Worm (Caenorhabditis elegans) whole organism, late embryonic: ENCODE measurements around the gene ash-2.

Source experiments
- C38D4.7 ChIP-seq: fragments of 200-800 bp; sonication (Bioruptor generic); optimal IDR thresholded peaks from 2 replicates; lab custom pipeline; 2018; ENCODE audit warnings: mild to moderate bottlenecking, missing genetic modification characterization, moderate library complexity, missing compliant biosample characterization
- F13H6.1 ChIP-seq: sonication (generic microtip); optimal IDR thresholded peaks from 2 replicates; lab custom pipeline; 2016; ENCODE audit warnings: missing genetic modification characterization, missing compliant biosample characterization
- T23F11.4 ChIP-seq: fragments of 200-800 bp; sonication (Bioruptor generic); optimal IDR thresholded peaks from 2 replicates; lab custom pipeline; 2018; ENCODE audit warnings: mild to moderate bottlenecking, missing genetic modification characterization, missing compliant biosample characterization
- Y22D7AL.16 ChIP-seq: sonication (generic microtip); optimal IDR thresholded peaks from 2 replicates; lab custom pipeline; 2016; ENCODE audit warnings: missing genetic modification characterization, missing compliant biosample characterization
- ama-1 ChIP-seq: fragments of 150-350 bp; optimal IDR thresholded peaks from 2 replicates; lab custom pipeline; 2014
- ceh-14 ChIP-seq: sonication (generic microtip); optimal IDR thresholded peaks from 2 replicates; lab custom pipeline; 2016; ENCODE audit warnings: missing genotype, missing genetic modification characterization, missing compliant biosample characterization
- ceh-18 ChIP-seq: sonication (generic microtip); optimal IDR thresholded peaks from 2 replicates; lab custom pipeline; 2016; ENCODE audit warnings: missing genetic modification characterization, missing compliant biosample characterization
- ceh-19 ChIP-seq: fragments of 200-800 bp; sonication (Bioruptor generic); optimal IDR thresholded peaks from 2 replicates; lab custom pipeline; 2018; ENCODE audit warnings: mild to moderate bottlenecking, missing genetic modification characterization, missing compliant biosample characterization
- ceh-2 ChIP-seq: sonication (generic microtip); optimal IDR thresholded peaks from 2 replicates; lab custom pipeline; 2016; ENCODE audit warnings: missing genotype, missing genetic modification characterization, missing compliant biosample characterization
- ceh-22 ChIP-seq: sonication (generic microtip); optimal IDR thresholded peaks from 2 replicates; lab custom pipeline; 2017; ENCODE audit warnings: missing biosample characterization, missing genetic modification characterization
- ceh-24 ChIP-seq: sonication (generic microtip); optimal IDR thresholded peaks from 2 replicates; lab custom pipeline; 2016; ENCODE audit warnings: mild to moderate bottlenecking, missing genetic modification characterization, missing compliant biosample characterization
- ceh-30 ChIP-seq: fragments of 150-350 bp; optimal IDR thresholded peaks from 2 replicates; lab custom pipeline; 2014; ENCODE audit warnings: missing biosample characterization, missing genetic modification characterization
- ceh-34 ChIP-seq: sonication (generic microtip); optimal IDR thresholded peaks from 2 replicates; lab custom pipeline; 2016; ENCODE audit warnings: mild to moderate bottlenecking, missing genetic modification characterization, missing compliant biosample characterization
- ceh-9 ChIP-seq: sonication (generic microtip); optimal IDR thresholded peaks from 2 replicates; lab custom pipeline; 2016; ENCODE audit warnings: mild to moderate bottlenecking, missing genetic modification characterization, inconsistent platforms, missing compliant biosample characterization
- che-1 ChIP-seq: sonication (generic microtip); optimal IDR thresholded peaks from 2 replicates; lab custom pipeline; 2016; ENCODE audit warnings: mild to moderate bottlenecking, missing genetic modification characterization, missing compliant biosample characterization
- dmd-4 ChIP-seq: sonication (generic microtip); optimal IDR thresholded peaks from 2 replicates; lab custom pipeline; 2016; ENCODE audit warnings: borderline replicate concordance, missing genetic modification characterization, missing compliant biosample characterization
- dve-1 ChIP-seq: sonication (generic microtip); optimal IDR thresholded peaks from 2 replicates; lab custom pipeline; 2017; ENCODE audit warnings: antibody characterized with exemption, mild to moderate bottlenecking, missing genetic modification characterization, missing compliant biosample characterization
- elt-4 ChIP-seq: sonication (generic microtip); optimal IDR thresholded peaks from 2 replicates; lab custom pipeline; 2016; ENCODE audit warnings: missing genetic modification characterization, missing compliant biosample characterization
- fax-1 ChIP-seq: sonication (generic microtip); optimal IDR thresholded peaks from 2 replicates; lab custom pipeline; 2016; ENCODE audit warnings: missing genotype, missing genetic modification characterization, missing compliant biosample characterization
- fkh-10 ChIP-seq: fragments of 150-350 bp; optimal IDR thresholded peaks from 2 replicates; lab custom pipeline; 2014; ENCODE audit warnings: missing biosample characterization, missing genetic modification reagents, missing genetic modification characterization
- fkh-6 ChIP-seq: sonication (generic microtip); optimal IDR thresholded peaks from 2 replicates; lab custom pipeline; 2016; ENCODE audit warnings: missing genetic modification characterization, missing compliant biosample characterization
- gmeb-2 ChIP-seq: sonication (generic microtip); optimal IDR thresholded peaks from 2 replicates; lab custom pipeline; 2016; ENCODE audit warnings: missing genetic modification characterization, inconsistent platforms, missing compliant biosample characterization
- hlh-30 ChIP-seq: sonication (generic microtip); optimal IDR thresholded peaks from 2 replicates; lab custom pipeline; 2017; ENCODE audit warnings: antibody characterized with exemption, missing genetic modification characterization, missing compliant biosample characterization; ENCODE audit not compliant: insufficient read depth
- hlh-6 ChIP-seq: sonication (generic microtip); optimal IDR thresholded peaks from 2 replicates; lab custom pipeline; 2016; ENCODE audit warnings: missing genotype, missing genetic modification characterization, missing compliant biosample characterization
- hlh-8 ChIP-seq: sonication (generic microtip); optimal IDR thresholded peaks from 2 replicates; lab custom pipeline; 2016; ENCODE audit warnings: missing genotype, missing genetic modification characterization, missing compliant biosample characterization
- lim-6 ChIP-seq: sonication (generic microtip); optimal IDR thresholded peaks from 2 replicates; lab custom pipeline; 2016; ENCODE audit warnings: missing genetic modification characterization, missing compliant biosample characterization
- lin-11 ChIP-seq: fragments of 200-800 bp; sonication (Bioruptor generic); optimal IDR thresholded peaks from 2 replicates; lab custom pipeline; 2018; ENCODE audit warnings: mild to moderate bottlenecking, missing genetic modification characterization, missing compliant biosample characterization
- madf-2 ChIP-seq: sonication (generic microtip); optimal IDR thresholded peaks from 2 replicates; lab custom pipeline; 2017; ENCODE audit warnings: missing genetic modification characterization, missing compliant biosample characterization
- mec-3 ChIP-seq: sonication (generic microtip); optimal IDR thresholded peaks from 2 replicates; lab custom pipeline; 2016; ENCODE audit warnings: borderline replicate concordance, missing genetic modification characterization, missing compliant biosample characterization
- nfya-1 ChIP-seq: sonication (generic microtip); optimal IDR thresholded peaks from 2 replicates; lab custom pipeline; 2017; ENCODE audit warnings: missing genetic modification characterization, mild to moderate bottlenecking, missing compliant biosample characterization, antibody characterized with exemption, moderate library complexity
- npax-4 ChIP-seq: sonication (generic microtip); optimal IDR thresholded peaks from 2 replicates; lab custom pipeline; 2016; ENCODE audit warnings: missing genetic modification characterization, missing compliant biosample characterization
- odd-2 ChIP-seq: sonication (generic microtip); optimal IDR thresholded peaks from 2 replicates; lab custom pipeline; 2017; ENCODE audit warnings: antibody characterized with exemption, mild to moderate bottlenecking, missing genetic modification characterization, missing compliant biosample characterization
- pag-3 ChIP-seq: sonication (generic microtip); optimal IDR thresholded peaks from 2 replicates; lab custom pipeline; 2016; ENCODE audit warnings: missing compliant biosample characterization, missing genetic modification characterization, borderline replicate concordance
- pat-9 ChIP-seq: fragments of 200-800 bp; sonication (Bioruptor generic); optimal IDR thresholded peaks from 2 replicates; lab custom pipeline; 2018; ENCODE audit warnings: mild to moderate bottlenecking, missing genetic modification characterization, moderate library complexity, missing compliant biosample characterization
- pha-2 ChIP-seq: sonication (generic microtip); optimal IDR thresholded peaks from 2 replicates; lab custom pipeline; 2017; ENCODE audit warnings: mild to moderate bottlenecking, missing genetic modification characterization, missing compliant biosample characterization
- pha-4 ChIP-seq: fragments of 150-350 bp; optimal IDR thresholded peaks from 2 replicates; lab custom pipeline; 2018; ENCODE audit warnings: missing biosample characterization, missing genetic modification reagents, missing genetic modification characterization
- pqm-1 ChIP-seq: sonication (generic microtip); optimal IDR thresholded peaks from 2 replicates; lab custom pipeline; 2016; ENCODE audit warnings: missing genetic modification characterization, missing compliant biosample characterization
- pros-1 ChIP-seq: fragments of 150-350 bp; optimal IDR thresholded peaks from 2 replicates; lab custom pipeline; 2014; ENCODE audit warnings: missing biosample characterization, missing genetic modification reagents, missing genetic modification characterization
- ref-2 ChIP-seq: sonication (generic microtip); optimal IDR thresholded peaks from 2 replicates; lab custom pipeline; 2016; ENCODE audit warnings: missing genetic modification characterization, missing compliant biosample characterization
- rnt-1 ChIP-seq: sonication (generic microtip); optimal IDR thresholded peaks from 2 replicates; lab custom pipeline; 2016; ENCODE audit warnings: missing genetic modification characterization, missing compliant biosample characterization
- sdc-2 ChIP-seq: sonication (generic microtip); optimal IDR thresholded peaks from 2 replicates; lab custom pipeline; 2016; ENCODE audit warnings: missing genotype, missing genetic modification characterization, missing compliant biosample characterization
- sox-2 ChIP-seq: fragments of 200-800 bp; sonication (Bioruptor generic); IDR thresholded peaks from 2 replicates; pipeline ENCODE4 v1.3.6; 2022; ENCODE audit warnings: missing genetic modification reagents, missing genetic modification characterization, missing compliant biosample characterization
- sox-4 ChIP-seq: sonication (generic microtip); optimal IDR thresholded peaks from 2 replicates; lab custom pipeline; 2017; ENCODE audit warnings: mild to moderate bottlenecking, missing genetic modification characterization, inconsistent platforms, missing compliant biosample characterization
- tbx-2 ChIP-seq: sonication (generic microtip); optimal IDR thresholded peaks from 2 replicates; lab custom pipeline; 2016; ENCODE audit warnings: missing genetic modification characterization, missing compliant biosample characterization
- tbx-7 ChIP-seq: sonication (generic microtip); optimal IDR thresholded peaks from 2 replicates; lab custom pipeline; 2016; ENCODE audit warnings: missing genotype, missing genetic modification characterization, missing compliant biosample characterization
- ttx-3 ChIP-seq: sonication (generic microtip); optimal IDR thresholded peaks from 2 replicates; lab custom pipeline; 2016; ENCODE audit warnings: missing genetic modification reagents, missing genetic modification characterization, missing compliant biosample characterization
- unc-3 ChIP-seq, 2 experiments: fragments of 200-800 bp in 1 of 2; sonication (Bioruptor generic) in 1 of 2; sonication (generic microtip) in 1 of 2; conservative IDR thresholded peaks in 1 of 2; optimal IDR thresholded peaks in 1 of 2; 2 replicates each; pipeline versions ENCODE4 v1.3.6 to Lab custom; 2016 to 2022; ENCODE audit warnings: missing compliant biosample characterization in 2 of 2, missing genetic modification characterization in 2 of 2, missing genetic modification reagents in 1 of 2
- unc-55 ChIP-seq: sonication (generic microtip); optimal IDR thresholded peaks from 2 replicates; lab custom pipeline; 2017; ENCODE audit warnings: missing biosample characterization, missing genetic modification reagents, missing genetic modification characterization
- zip-5 ChIP-seq: sonication (generic microtip); optimal IDR thresholded peaks from 2 replicates; lab custom pipeline; 2016; ENCODE audit warnings: missing genetic modification characterization, missing compliant biosample characterization
- ztf-16 ChIP-seq: sonication (generic microtip); optimal IDR thresholded peaks from 2 replicates; lab custom pipeline; 2017; ENCODE audit warnings: missing genetic modification characterization, missing compliant biosample characterization

The ash-2 gene

ce11 chrII:11960596-11961217 lies 18.9 kb upstream of the ash-2 start (continued):
- TF ChIP-seq ref-2 (tag; lab: Kevin White, UChicago) (peak; percentile 99), ceh-30 (peak; percentile 88), hlh-30 (peak; percentile 87), ceh-2 (tag; lab: Kevin White, UChicago) (peak; percentile 99), tbx-7 (tag; lab: Kevin White, UChicago) (peak; percentile 87), fax-1 (tag; lab: Kevin White, UChicago) (peak; percentile 98), sox-4 (tag; lab: Kevin White, UChicago) (peak; percentile 100), ceh-19 (GFP tag; lab: Kevin White, UChicago) (peak; percentile 99), pat-9 (tag; lab: Kevin White, UChicago) (peak; percentile 100), gmeb-2 (tag; lab: Kevin White, UChicago) (peak; percentile 100), lim-6 (peak; percentile 99), ceh-34 (tag; lab: Kevin White, UChicago) (peak; percentile 99), fkh-10 (GFP tag; lab: Kevin White, UChicago) (peak; percentile 89), ceh-14 (tag; lab: Kevin White, UChicago) (peak; percentile 100), T23F11.4 (peak; percentile 100), dmd-4 (peak; percentile 99), unc-55 (no peak), sox-2 (GFP tag; lab: Robert Waterston, UW) (peak; percentile 98), zip-5 (tag; lab: Kevin White, UChicago) (peak; percentile 95), pha-2 (peak; percentile 98), ceh-18 (tag; lab: Kevin White, UChicago) (peak; percentile 99), ztf-16 (peak; percentile 100), hlh-8 (peak; percentile 98), ama-1 (lab: Kevin White, UChicago) (no peak), pha-4 (tag; lab: Kevin White, UChicago) (no peak), pros-1 (tag; lab: Kevin White, UChicago) (peak; percentile 86), ttx-3 (tag; lab: Kevin White, UChicago) (peak; percentile 99), Y22D7AL.16 (tag; lab: Kevin White, UChicago) (peak; percentile 100), unc-3 (GFP tag; conservative IDR thresholded peaks at IDR 0.05; lab: Robert Waterston, UW) (peak; percentile 100), unc-3 (tag; optimal IDR thresholded peaks at IDR 0.05; lab: Kevin White, UChicago) (peak; percentile 99), tbx-2 (tag; lab: Kevin White, UChicago) (peak; percentile 99), sdc-2 (tag; lab: Kevin White, UChicago) (peak; percentile 95), elt-4 (peak; percentile 98), C38D4.7 (GFP tag; lab: Kevin White, UChicago) (peak; percentile 99), npax-4 (tag; lab: Kevin White, UChicago) (peak; percentile 98), ceh-24 (tag; lab: Kevin White, UChicago) (peak; percentile 100), ceh-22 (tag; lab: Kevin White, UChicago) (peak; percentile 59), che-1 (tag; lab: Kevin White, UChicago) (peak; percentile 99), madf-2 (tag; lab: Kevin White, UChicago) (peak; percentile 98), pag-3 (peak; percentile 99), hlh-6 (tag; lab: Kevin White, UChicago) (peak; percentile 100), dve-1 (tag; lab: Kevin White, UChicago) (peak; percentile 96), mec-3 (tag; lab: Kevin White, UChicago) (peak; percentile 91), rnt-1 (tag; lab: Kevin White, UChicago) (peak; percentile 99), odd-2 (peak; percentile 89), lin-11 (tag; lab: Kevin White, UChicago) (peak; percentile 98), ceh-9 (tag; lab: Kevin White, UChicago) (peak; percentile 99), F13H6.1 (peak; percentile 99), fkh-6 (peak; percentile 98), pqm-1 (tag; lab: Kevin White, UChicago) (peak; percentile 99), nfya-1 (tag; lab: Kevin White, UChicago) (peak; percentile 92)
